Worm (Caenorhabditis elegans) whole organism, young adult: ENCODE data around the gene Y32H12A.7.

Experiments
- C06A6.2 ChIP-seq: fragments of 200-800 bp; sonication (Bioruptor generic); conservative IDR thresholded peaks from 2 replicates; pipeline ENCODE4 v1.3.6; 2022; ENCODE audit warnings: missing genetic modification characterization, missing compliant biosample characterization
- D2030.7 ChIP-seq: fragments of 200-800 bp; sonication (Bioruptor generic); IDR thresholded peaks from 2 replicates; pipeline ENCODE4 v1.3.6; 2022; ENCODE audit warnings: missing genetic modification reagents, missing genetic modification characterization, missing compliant biosample characterization
- F39B2.1 ChIP-seq: fragments of 200-800 bp; sonication (Bioruptor generic); IDR thresholded peaks from 2 replicates; pipeline ENCODE4 v1.3.6; 2022; ENCODE audit warnings: missing genetic modification reagents, missing genetic modification characterization, missing compliant biosample characterization
- F49E8.2 ChIP-seq: sonication (generic microtip); optimal IDR thresholded peaks from 3 replicates; lab custom pipeline; 2017; ENCODE audit warnings: missing genetic modification characterization, mild to moderate bottlenecking, missing compliant biosample characterization, antibody characterized with exemption, moderate library complexity; ENCODE audit not compliant: insufficient read depth
- F52B5.7 ChIP-seq: sonication (generic microtip); optimal IDR thresholded peaks from 2 replicates; lab custom pipeline; 2016; ENCODE audit warnings: mild to moderate bottlenecking, missing genetic modification characterization, missing compliant biosample characterization
- F57A8.1 ChIP-seq: fragments of 200-800 bp; sonication (Bioruptor generic); optimal IDR thresholded peaks from 2 replicates; lab custom pipeline; 2018; ENCODE audit warnings: mild to moderate bottlenecking, missing genetic modification characterization, moderate library complexity, missing compliant biosample characterization
- Y79H2A.3 ChIP-seq: fragments of 200-800 bp; sonication (Bioruptor generic); conservative IDR thresholded peaks from 2 replicates; pipeline ENCODE4 v1.3.6; 2022; ENCODE audit warnings: missing genetic modification reagents, missing genetic modification characterization, missing compliant biosample characterization
- ZK185.1 ChIP-seq: sonication (generic microtip); optimal IDR thresholded peaks from 2 replicates; lab custom pipeline; 2016; ENCODE audit warnings: mild to moderate bottlenecking, missing genetic modification characterization, missing compliant biosample characterization; ENCODE audit not compliant: poor library complexity, severe bottlenecking
- aptf-2 ChIP-seq: fragments of 200-800 bp; sonication (Bioruptor generic); conservative IDR thresholded peaks from 2 replicates; pipeline ENCODE4 v1.3.6; 2022; ENCODE audit warnings: missing genetic modification reagents, missing genetic modification characterization, missing compliant biosample characterization
- aptf-3 ChIP-seq: fragments of 200-800 bp; sonication (Bioruptor generic); IDR thresholded peaks from 2 replicates; pipeline ENCODE4 v1.3.6; 2022; ENCODE audit warnings: missing genetic modification characterization, missing compliant biosample characterization
- athp-1 ChIP-seq: sonication (generic microtip); optimal IDR thresholded peaks from 2 replicates; lab custom pipeline; 2017; ENCODE audit warnings: mild to moderate bottlenecking, missing genetic modification characterization, missing compliant biosample characterization
- attf-5 ChIP-seq: fragments of 200-800 bp; sonication (Bioruptor generic); optimal IDR thresholded peaks from 2 replicates; lab custom pipeline; 2018; ENCODE audit warnings: mild to moderate bottlenecking, missing genetic modification characterization, missing compliant biosample characterization
- cebp-2 ChIP-seq: fragments of 200-800 bp; sonication (Bioruptor generic); IDR thresholded peaks from 2 replicates; pipeline ENCODE4 v1.3.6; 2022; ENCODE audit warnings: missing genetic modification characterization, missing compliant biosample characterization
- ceh-100 ChIP-seq: fragments of 200-800 bp; sonication (Bioruptor generic); IDR thresholded peaks from 2 replicates; pipeline ENCODE4 v1.3.6; 2022; ENCODE audit warnings: missing genetic modification reagents, missing genetic modification characterization, missing compliant biosample characterization
- chd-7 ChIP-seq: sonication (generic microtip); optimal IDR thresholded peaks from 2 replicates; lab custom pipeline; 2016; ENCODE audit warnings: mild to moderate bottlenecking, missing genetic modification characterization, moderate library complexity, missing compliant biosample characterization
- egl-18 ChIP-seq: fragments of 200-800 bp; sonication (Bioruptor generic); IDR thresholded peaks from 2 replicates; pipeline ENCODE4 v1.3.6; 2022; ENCODE audit warnings: missing genetic modification reagents, missing genetic modification characterization, missing compliant biosample characterization
- egl-44 ChIP-seq: fragments of 200-800 bp; sonication (Bioruptor generic); IDR thresholded peaks from 2 replicates; pipeline ENCODE4 v1.3.6; 2022; ENCODE audit warnings: missing genetic modification reagents, missing genetic modification characterization, missing compliant biosample characterization
- ekl-4 ChIP-seq: fragments of 200-800 bp; sonication (Bioruptor generic); IDR thresholded peaks from 2 replicates; pipeline ENCODE4 v1.3.6; 2022; ENCODE audit warnings: missing genetic modification reagents, missing genetic modification characterization, missing compliant biosample characterization
- him-1 ChIP-seq: sonication (generic microtip); optimal IDR thresholded peaks from 2 replicates; lab custom pipeline; 2016; ENCODE audit warnings: missing genotype, missing genetic modification reagents, missing genetic modification characterization, missing compliant biosample characterization
- hlh-12 ChIP-seq: sonication (generic microtip); optimal IDR thresholded peaks from 2 replicates; lab custom pipeline; 2016; ENCODE audit warnings: missing genetic modification characterization, missing compliant biosample characterization
- hrde-1 ChIP-seq: sonication (generic microtip); optimal IDR thresholded peaks from 2 replicates; lab custom pipeline; 2016; ENCODE audit warnings: missing genetic modification characterization, mild to moderate bottlenecking, missing compliant biosample characterization, moderate library complexity, missing genotype, missing genetic modification reagents, borderline replicate concordance
- hsf-1 ChIP-seq: fragments of 200-800 bp; sonication (Bioruptor generic); IDR thresholded peaks from 2 replicates; pipeline ENCODE4 v1.3.6; 2022; ENCODE audit warnings: missing genetic modification reagents, missing genetic modification characterization, missing compliant biosample characterization
- lag-1 ChIP-seq: fragments of 200-800 bp; sonication (Bioruptor generic); IDR thresholded peaks from 2 replicates; pipeline ENCODE4 v1.3.6; 2022; ENCODE audit warnings: missing genetic modification reagents, missing genetic modification characterization, missing compliant biosample characterization
- lir-1 ChIP-seq: fragments of 200-800 bp; sonication (Bioruptor generic); conservative IDR thresholded peaks from 2 replicates; pipeline ENCODE4 v1.3.6; 2022; ENCODE audit warnings: missing genetic modification reagents, missing genetic modification characterization, missing compliant biosample characterization
- madf-3 ChIP-seq: fragments of 200-800 bp; sonication (Bioruptor generic); IDR thresholded peaks from 2 replicates; pipeline ENCODE4 v1.3.6; 2022; ENCODE audit warnings: missing genetic modification reagents, missing genetic modification characterization, missing compliant biosample characterization
- madf-8 ChIP-seq: fragments of 200-800 bp; sonication (Bioruptor generic); conservative IDR thresholded peaks from 2 replicates; pipeline ENCODE4 v1.3.6; 2022; ENCODE audit warnings: missing genetic modification reagents, missing genetic modification characterization, missing compliant biosample characterization
- mxl-1 ChIP-seq: sonication (generic microtip); optimal IDR thresholded peaks from 2 replicates; lab custom pipeline; 2016; ENCODE audit warnings: missing genetic modification characterization, missing compliant biosample characterization
- nfya-1 ChIP-seq: sonication (generic microtip); optimal IDR thresholded peaks from 2 replicates; lab custom pipeline; 2017; ENCODE audit warnings: antibody characterized with exemption, missing compliant biosample characterization, missing genetic modification characterization, borderline replicate concordance; ENCODE audit not compliant: insufficient read depth
- nhr-80 ChIP-seq: sonication (generic microtip); optimal IDR thresholded peaks from 2 replicates; lab custom pipeline; 2016; ENCODE audit warnings: missing genetic modification characterization, missing compliant biosample characterization
- rcor-1 ChIP-seq: fragments of 200-800 bp; sonication (Bioruptor generic); IDR thresholded peaks from 2 replicates; pipeline ENCODE4 v1.3.6; 2022; ENCODE audit warnings: missing genetic modification reagents, missing genetic modification characterization, missing compliant biosample characterization
- rec-8 ChIP-seq, 2 experiments: sonication (generic microtip); optimal IDR thresholded peaks; 2 replicates each; lab custom pipeline; 2016; ENCODE audit warnings: mild to moderate bottlenecking in 2 of 2, missing genetic modification characterization in 2 of 2, missing genetic modification reagents in 2 of 2, missing genotype in 2 of 2, missing biosample characterization in 1 of 2, missing compliant biosample characterization in 1 of 2, moderate library complexity in 1 of 2
- rpc-1 ChIP-seq, 2 experiments: fragments of 150-350 bp in 1 of 2; sonication (generic microtip) in 1 of 2; optimal IDR thresholded peaks; 2 replicates each; lab custom pipeline; 2014 to 2018; ENCODE audit warnings: missing biosample characterization in 1 of 2, missing genetic modification characterization in 1 of 2, missing genetic modification reagents in 1 of 2, missing genotype in 1 of 2
- somi-1 ChIP-seq: fragments of 200-800 bp; sonication (Bioruptor generic); optimal IDR thresholded peaks from 2 replicates; lab custom pipeline; 2018; ENCODE audit warnings: mild to moderate bottlenecking, missing genetic modification characterization, missing compliant biosample characterization
- sptf-2 ChIP-seq: fragments of 200-800 bp; sonication (Bioruptor generic); optimal IDR thresholded peaks from 2 replicates; lab custom pipeline; 2018; ENCODE audit warnings: mild to moderate bottlenecking, missing genetic modification characterization, missing compliant biosample characterization
- tbp1 ChIP-seq: fragments of 200-800 bp; sonication (Bioruptor generic); optimal IDR thresholded peaks from 2 replicates; lab custom pipeline; 2018; ENCODE audit warnings: mild to moderate bottlenecking, missing genetic modification characterization, missing compliant biosample characterization
- unc-62 ChIP-seq: fragments of 150-350 bp; optimal IDR thresholded peaks from 2 replicates; lab custom pipeline; 2014; ENCODE audit warnings: missing biosample characterization, missing genetic modification reagents, missing genetic modification characterization
- xnd-1 ChIP-seq: sonication (generic microtip); optimal IDR thresholded peaks from 2 replicates; lab custom pipeline; 2016; ENCODE audit warnings: missing genotype, missing genetic modification reagents, missing genetic modification characterization, missing compliant biosample characterization
- ztf-22 ChIP-seq: fragments of 200-800 bp; sonication (Bioruptor generic); optimal IDR thresholded peaks from 2 replicates; lab custom pipeline; 2018; ENCODE audit warnings: mild to moderate bottlenecking, missing genetic modification characterization, moderate library complexity, missing compliant biosample characterization

The Y32H12A.7 gene

DNA sequence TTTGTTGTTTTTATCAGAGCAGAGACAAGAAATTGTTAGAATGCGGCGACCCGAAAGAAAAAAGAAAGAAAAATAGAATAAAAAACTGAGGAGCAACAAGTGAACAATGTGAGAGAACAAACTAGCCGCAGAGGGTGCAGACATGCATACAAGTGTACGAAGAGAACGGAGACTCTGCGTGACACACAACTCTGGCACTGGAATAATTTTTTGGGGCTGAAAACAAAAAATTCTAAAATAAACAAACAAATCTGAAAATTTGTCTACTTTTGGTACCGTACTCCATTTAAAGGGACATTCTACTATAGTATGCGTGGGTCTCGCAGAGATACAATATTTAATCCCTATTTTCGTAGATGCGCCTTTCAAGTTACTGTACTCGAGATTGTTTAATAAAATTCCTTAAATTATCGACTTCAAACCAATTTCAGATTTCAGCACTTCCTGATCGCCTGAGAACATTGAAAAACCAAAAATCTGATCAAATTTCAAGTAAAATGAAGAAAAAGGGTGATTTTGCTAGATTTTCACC lies 10.1 kb downstream of the Y32H12A.7 start (continued):
- TF ChIP-seq rpc-1 (optimal IDR thresholded peaks at IDR 0.05; lab: Kevin White, UChicago) (no peak), rpc-1 (tag; optimal IDR thresholded peaks at IDR 0.05; lab: Kevin White, UChicago) (no peak), lir-1 (no peak), C06A6.2 (GFP tag; lab: Robert Waterston, UW) (no peak), unc-62 (GFP tag; lab: Kevin White, UChicago) (no peak), mxl-1 (tag; lab: Kevin White, UChicago) (no peak), rec-8 (tag; optimal IDR thresholded peaks at IDR 0.05; lab: Kevin White, UChicago) (no peak), aptf-3 (GFP tag; lab: Robert Waterston, UW) (no peak), Y79H2A.3 (GFP tag; lab: Robert Waterston, UW) (no peak), madf-8 (GFP tag; lab: Robert Waterston, UW) (peak; percentile 67), ceh-100 (GFP tag; lab: Robert Waterston, UW) (no peak), cebp-2 (GFP tag; lab: Robert Waterston, UW) (no peak), nhr-80 (tag; lab: Kevin White, UChicago) (peak; percentile 2), madf-3 (no peak), rcor-1 (GFP tag; lab: Robert Waterston, UW) (no peak), F57A8.1 (GFP tag; lab: Kevin White, UChicago) (no peak), ekl-4 (GFP tag; lab: Robert Waterston, UW) (no peak), nfya-1 (tag; lab: Kevin White, UChicago) (no peak), D2030.7 (GFP tag; lab: Robert Waterston, UW) (peak; percentile 43; the same call in 1 of the 2 replicates), ZK185.1 (tag; lab: Kevin White, UChicago) (no peak), somi-1 (GFP tag; lab: Kevin White, UChicago) (no peak), hsf-1 (GFP tag; lab: Robert Waterston, UW) (0 out of 2 replicates have a peak, but pooled peaks have one; percentile 22), chd-7 (no peak), sptf-2 (GFP tag; lab: Kevin White, UChicago) (no peak), hrde-1 (tag; lab: Kevin White, UChicago) (no peak), F49E8.2 (tag; lab: Kevin White, UChicago) (peak; percentile 16), him-1 (tag; lab: Kevin White, UChicago) (no peak), lag-1 (no peak), aptf-2 (GFP tag; lab: Robert Waterston, UW) (no peak), F52B5.7 (no peak), hlh-12 (tag; lab: Kevin White, UChicago) (no peak), attf-5 (no peak), ztf-22 (GFP tag; lab: Kevin White, UChicago) (no peak), F39B2.1 (GFP tag; lab: Robert Waterston, UW) (no peak)

DNA sequence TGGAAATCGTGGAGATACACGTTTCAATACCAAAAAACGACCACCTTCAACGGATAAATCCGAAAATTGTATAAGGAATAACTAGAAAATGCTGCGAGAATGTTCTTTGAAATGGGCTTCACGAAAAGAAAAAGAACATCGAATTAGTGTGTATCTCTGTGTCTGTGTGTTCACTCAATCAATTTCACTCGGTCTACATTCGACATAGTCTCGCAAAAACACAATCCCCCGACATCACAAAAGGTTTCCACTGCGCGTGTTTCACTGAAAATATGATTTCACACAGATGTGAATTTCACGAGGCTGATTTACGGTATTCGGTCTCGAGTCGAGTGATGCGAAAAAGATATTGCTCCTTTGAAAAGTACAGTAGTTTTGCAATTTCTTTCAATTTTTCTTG lies 11.5 kb downstream of the Y32H12A.7 start:
- no peak for TF ChIP-seq athp-1 (tag; lab: Kevin White, UChicago)
- no peak for TF ChIP-seq tbp1 (GFP tag; lab: Kevin White, UChicago)
- TF ChIP-seq xnd-1 (tag; lab: Kevin White, UChicago) = no peak
- no peak for TF ChIP-seq egl-44 (GFP tag; lab: Robert Waterston, UW)
- no peak for TF ChIP-seq egl-18 (GFP tag; lab: Robert Waterston, UW)
- no peak for TF ChIP-seq ztf-22 (GFP tag; lab: Kevin White, UChicago)
